Worm (Caenorhabditis elegans) whole organism, L2 larva: ENCODE results near the gene R74.8.
A peak's percentile ranks its signal among the peaks of the same experiment; 100 is the strongest.

Experiments
- F13H6.1 ChIP-seq: sonication (generic microtip); optimal IDR thresholded peaks from 2 replicates; lab custom pipeline; 2016; ENCODE audit warnings: missing genetic modification characterization, missing compliant biosample characterization
- Y55F3AM.14 ChIP-seq: fragments of 200-800 bp; sonication (Bioruptor generic); optimal IDR thresholded peaks from 2 replicates; lab custom pipeline; 2018; ENCODE audit warnings: mild to moderate bottlenecking, missing genetic modification characterization, missing compliant biosample characterization
- ZK546.5 ChIP-seq: sonication (generic microtip); optimal IDR thresholded peaks from 2 replicates; lab custom pipeline; 2017; ENCODE audit warnings: missing biosample characterization, missing genetic modification characterization
- alr-1 ChIP-seq: fragments of 150-350 bp; optimal IDR thresholded peaks from 2 replicates; lab custom pipeline; 2014; ENCODE audit warnings: missing biosample characterization, missing genetic modification characterization
- ama-1 ChIP-seq: fragments of 150-350 bp; optimal IDR thresholded peaks from 2 replicates; lab custom pipeline; 2018; ENCODE audit warnings: inconsistent platforms
- blmp-1 ChIP-seq: sonication (generic microtip); optimal IDR thresholded peaks from 2 replicates; lab custom pipeline; 2017; ENCODE audit warnings: missing genetic modification characterization, mild to moderate bottlenecking, missing compliant biosample characterization, antibody characterized with exemption, moderate library complexity; ENCODE audit not compliant: insufficient read depth
- ceh-16 ChIP-seq: fragments of 150-350 bp; optimal IDR thresholded peaks from 2 replicates; lab custom pipeline; 2014; ENCODE audit warnings: missing biosample characterization, missing genetic modification characterization
- crh-2 ChIP-seq: sonication (generic microtip); optimal IDR thresholded peaks from 2 replicates; lab custom pipeline; 2017; ENCODE audit warnings: missing biosample characterization, missing genetic modification characterization
- egl-27 ChIP-seq: sonication (generic microtip); optimal IDR thresholded peaks from 3 replicates; lab custom pipeline; 2017; ENCODE audit warnings: missing biosample characterization, missing genetic modification reagents, missing genetic modification characterization
- elt-1 ChIP-seq: fragments of 150-350 bp; optimal IDR thresholded peaks from 2 replicates; lab custom pipeline; 2014; ENCODE audit warnings: missing biosample characterization, missing genetic modification characterization
- elt-3 ChIP-seq: sonication (generic microtip); optimal IDR thresholded peaks from 2 replicates; lab custom pipeline; 2017; ENCODE audit warnings: missing biosample characterization, missing genetic modification characterization
- fos-1 ChIP-seq: fragments of 150-350 bp; optimal IDR thresholded peaks from 2 replicates; lab custom pipeline; 2014; ENCODE audit warnings: missing biosample characterization, missing genetic modification characterization
- gmeb-1 ChIP-seq: fragments of 150-350 bp; optimal IDR thresholded peaks from 2 replicates; lab custom pipeline; 2014; ENCODE audit warnings: missing biosample characterization, missing genetic modification characterization
- lin-11 ChIP-seq: fragments of 150-350 bp; sonication (generic microtip); optimal IDR thresholded peaks from 2 replicates; lab custom pipeline; 2014; ENCODE audit warnings: missing biosample characterization, missing genetic modification characterization, inconsistent platforms, mixed read lengths
- lin-13 ChIP-seq: fragments of 150-350 bp; optimal IDR thresholded peaks from 2 replicates; lab custom pipeline; 2014; ENCODE audit warnings: missing biosample characterization, missing genetic modification reagents, missing genetic modification characterization
- mdl-1 ChIP-seq, 2 experiments: fragments of 150-350 bp in 1 of 2; sonication (generic microtip) in 1 of 2; optimal IDR thresholded peaks; 2 replicates each; lab custom pipeline; 2017; ENCODE audit warnings: missing biosample characterization in 2 of 2, missing genetic modification characterization in 2 of 2
- nhr-10 ChIP-seq: sonication (generic microtip); optimal IDR thresholded peaks from 2 replicates; lab custom pipeline; 2017; ENCODE audit warnings: missing biosample characterization, missing genetic modification characterization
- nhr-11 ChIP-seq: fragments of 150-350 bp; optimal IDR thresholded peaks from 2 replicates; lab custom pipeline; 2014; ENCODE audit warnings: missing biosample characterization, missing genetic modification characterization
- nhr-129 ChIP-seq: fragments of 150-350 bp; optimal IDR thresholded peaks from 2 replicates; lab custom pipeline; 2014; ENCODE audit warnings: missing biosample characterization, missing genetic modification characterization
- nhr-23 ChIP-seq: fragments of 150-350 bp; optimal IDR thresholded peaks from 2 replicates; lab custom pipeline; 2014; ENCODE audit warnings: missing biosample characterization, missing genetic modification reagents, missing genetic modification characterization
- nhr-25 ChIP-seq: fragments of 150-350 bp; sonication (generic microtip); optimal IDR thresholded peaks from 3 replicates; lab custom pipeline; 2014; ENCODE audit warnings: missing biosample characterization, missing genetic modification characterization
- nhr-77 ChIP-seq: fragments of 150-350 bp; optimal IDR thresholded peaks from 2 replicates; lab custom pipeline; 2014; ENCODE audit warnings: missing biosample characterization, missing genetic modification characterization
- sma-3 ChIP-seq: sonication (generic microtip); optimal IDR thresholded peaks from 2 replicates; lab custom pipeline; 2016; ENCODE audit warnings: missing genetic modification reagents, missing genetic modification characterization, missing compliant biosample characterization
- sma-9 ChIP-seq, 2 experiments: fragments of 150-350 bp in 1 of 2; sonication (generic microtip) in 1 of 2; optimal IDR thresholded peaks; 2 replicates each; lab custom pipeline; 2014 to 2016; ENCODE audit warnings: missing genetic modification characterization in 2 of 2, mild to moderate bottlenecking in 1 of 2, missing biosample characterization in 1 of 2, missing compliant biosample characterization in 1 of 2, missing genetic modification reagents in 1 of 2, moderate library complexity in 1 of 2
- snpc-4 ChIP-seq: fragments of 150-350 bp; optimal IDR thresholded peaks from 2 replicates; lab custom pipeline; 2014; ENCODE audit warnings: missing biosample characterization, missing genetic modification characterization
- unc-55 ChIP-seq: fragments of 150-350 bp; sonication (generic microtip); optimal IDR thresholded peaks from 3 replicates; lab custom pipeline; 2014; ENCODE audit warnings: missing biosample characterization, missing genetic modification reagents, missing genetic modification characterization
- zag-1 ChIP-seq: fragments of 150-350 bp; optimal IDR thresholded peaks from 2 replicates; lab custom pipeline; 2014; ENCODE audit warnings: missing biosample characterization, missing genetic modification characterization
- ztf-11 ChIP-seq: sonication (generic microtip); optimal IDR thresholded peaks from 2 replicates; lab custom pipeline; 2017; ENCODE audit warnings: missing biosample characterization, missing genetic modification characterization
- ztf-4 ChIP-seq: fragments of 150-350 bp; optimal IDR thresholded peaks from 2 replicates; lab custom pipeline; 2014; ENCODE audit warnings: missing biosample characterization, missing genetic modification characterization

R74.8 gene

DNA sequence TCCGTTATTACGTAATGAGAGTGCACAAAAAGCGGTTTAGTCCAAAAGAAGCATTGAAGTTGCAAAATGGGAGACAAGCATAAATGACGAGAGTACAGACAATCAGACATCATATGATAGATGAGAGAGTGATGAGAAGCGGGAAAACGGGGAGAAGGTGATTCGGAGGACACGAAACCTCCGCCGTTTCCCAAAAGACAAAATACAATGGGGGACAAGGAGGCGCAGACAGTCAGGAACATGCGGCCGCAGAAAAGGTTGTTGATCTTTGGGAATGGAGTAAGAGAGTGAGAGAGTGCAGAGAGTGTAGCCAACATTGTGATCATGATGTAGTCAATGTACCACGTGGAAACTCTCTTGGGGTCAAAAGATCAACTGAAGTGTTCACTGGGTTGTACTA is 31.6 kb downstream of the R74.8 start (continued):
- TF ChIP-seq ZK546.5 (tag; lab: Kevin White, UChicago) (no peak), Y55F3AM.14 (peak; percentile 79), ztf-4 (peak; percentile 91), lin-11 (tag; lab: Kevin White, UChicago) (peak; percentile 74), snpc-4 (tag; lab: Kevin White, UChicago) (peak; percentile 25), gmeb-1 (tag; lab: Kevin White, UChicago) (peak; percentile 80)
- TF ChIP-seq, all 48 proteins: peak for 29

ce11 chrIII:4240126-4240525 is 34.0 kb downstream of the R74.8 start:
- TF ChIP-seq mdl-1 (tag; optimal IDR thresholded peaks at IDR 0.05; lab: Kevin White, UChicago): no peak
- TF ChIP-seq nhr-25 (tag; lab: Kevin White, UChicago): no peak
- TF ChIP-seq ceh-16 (tag; lab: Kevin White, UChicago): no peak
- TF ChIP-seq fos-1 (tag; lab: Kevin White, UChicago): peak; percentile 89
- TF ChIP-seq gmeb-1 (tag; lab: Kevin White, UChicago): peak; percentile 38
- TF ChIP-seq elt-3: no peak
- peak; percentile 32 for TF ChIP-seq sma-9 (GFP tag; optimal IDR thresholded peaks at IDR 0.05; lab: Kevin White, UChicago)
- no peak for TF ChIP-seq sma-9 (tag; optimal IDR thresholded peaks at IDR 0.05; lab: Kevin White, UChicago)
- TF ChIP-seq crh-2 (tag; lab: Kevin White, UChicago): peak; percentile 38

DNA sequence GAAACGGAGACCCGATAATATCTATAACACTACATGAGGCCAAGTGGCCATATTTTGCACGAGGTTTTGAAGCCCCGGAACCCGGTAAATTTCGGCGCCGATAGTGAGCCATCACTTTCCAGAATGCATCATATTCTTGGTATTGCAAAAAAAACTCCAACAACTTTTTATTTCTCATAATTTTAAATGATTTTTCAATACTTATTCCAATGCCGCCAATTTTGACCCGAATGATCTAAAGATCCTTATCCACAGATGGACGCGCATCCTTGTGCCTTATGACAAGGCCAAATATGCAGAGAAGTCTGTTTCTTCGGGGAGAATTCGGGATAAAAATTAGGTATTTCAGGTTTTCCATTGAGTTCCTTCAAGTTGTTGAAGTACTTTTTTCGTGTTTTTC is 35.1 kb downstream of the R74.8 start:
- no peak for TF ChIP-seq sma-3 (GFP tag; lab: Kevin White, UChicago)
- TF ChIP-seq, all 48 proteins: peak for 0

ce11 chrIII:4242225-4242862 is 36.3 kb downstream of the R74.8 start, which contains the start of gene F43C1.7:
Gene F43C1.7, minus strand, starts transcription at chrIII:4242575.
- TF ChIP-seq nhr-129 (peak; percentile 64), lin-13 (no peak)

DNA sequence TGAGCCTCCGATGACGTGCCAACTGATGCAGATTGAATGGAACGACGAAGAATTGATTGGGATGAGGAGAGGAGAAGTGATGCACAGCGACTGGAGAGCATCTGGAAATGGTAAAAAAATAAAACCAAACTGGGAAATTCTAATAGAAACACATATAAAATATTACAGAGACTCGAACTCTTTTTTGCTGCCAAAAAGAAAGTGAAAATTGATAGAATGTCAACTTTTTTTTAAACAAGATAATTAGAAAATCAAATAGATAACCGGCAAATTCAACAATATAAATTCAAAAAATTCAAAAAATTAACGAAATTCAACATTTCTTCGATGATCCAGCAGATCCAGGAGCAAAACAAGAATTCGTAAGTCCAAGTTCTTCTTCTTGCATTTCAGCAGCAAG is 37.4 kb downstream of the R74.8 start, which contains the start of gene mrpl-21:
Gene mrpl-21, minus strand, starts transcription at position 101 of the 400 bp plus-strand sequence.
- no peak for TF ChIP-seq nhr-25 (tag; lab: Kevin White, UChicago)

DNA sequence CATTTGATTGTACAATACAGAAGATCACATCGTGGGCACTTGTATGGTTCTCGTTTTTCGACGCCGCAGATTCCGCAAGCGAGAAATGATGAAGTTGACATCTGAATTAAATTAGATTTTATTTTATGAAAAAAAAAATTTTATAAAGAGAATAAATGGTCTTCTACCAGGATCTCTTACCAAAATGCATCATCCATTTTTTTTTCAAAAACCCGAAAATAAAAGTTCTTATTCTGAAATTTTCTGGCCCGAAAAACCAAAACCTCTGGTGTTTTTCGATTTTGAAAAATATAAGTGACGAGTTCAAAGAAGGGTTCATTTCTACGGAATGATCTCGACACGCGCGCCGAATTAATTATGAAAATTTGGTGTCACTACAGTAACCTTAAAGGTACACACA is 38.2 kb downstream of the R74.8 start, which contains the start of gene zhit-2:
Gene zhit-2, minus strand, starts transcription at position 101 of the 400 bp plus-strand sequence.
- no peak for TF ChIP-seq zag-1 (tag; lab: Kevin White, UChicago)
- TF ChIP-seq Y55F3AM.14: no peak
- no peak for TF ChIP-seq blmp-1
- TF ChIP-seq nhr-129: no peak

- TF ChIP-seq Y55F3AM.14: no peak
- TF ChIP-seq gmeb-1 (tag; lab: Kevin White, UChicago): no peak
- no peak for TF ChIP-seq ztf-4
- TF ChIP-seq F13H6.1 (tag; lab: Kevin White, UChicago): no peak
- TF ChIP-seq egl-27 (tag; lab: Kevin White, UChicago): no peak
- TF ChIP-seq nhr-77 (tag; lab: Kevin White, UChicago): no peak
- no peak for TF ChIP-seq ama-1
- TF ChIP-seq elt-1: no peak
- TF ChIP-seq nhr-11 (tag; lab: Kevin White, UChicago): no peak
- no peak for TF ChIP-seq ztf-11
- TF ChIP-seq nhr-129: no peak
- no peak for TF ChIP-seq blmp-1
- TF ChIP-seq alr-1 (tag; lab: Kevin White, UChicago): no peak
- TF ChIP-seq fos-1 (tag; lab: Kevin White, UChicago): no peak
- no peak for TF ChIP-seq nhr-10 (tag; lab: Kevin White, UChicago)
- TF ChIP-seq zag-1 (tag; lab: Kevin White, UChicago): no peak
- TF ChIP-seq unc-55 (GFP tag; lab: Kevin White, UChicago): no peak
- TF ChIP-seq mdl-1 (tag; optimal IDR thresholded peaks at IDR 0.05; lab: Kevin White, UChicago): no peak
- no peak for TF ChIP-seq lin-11 (tag; lab: Kevin White, UChicago)
- TF ChIP-seq nhr-23 (tag; lab: Kevin White, UChicago): no peak
These were observed 41.5 kb downstream of the R74.8 start, which contains the start of gene Y44F5A.1 for ce11 chrIII:4247571-4247970. Gene Y44F5A.1, minus strand, starts transcription at chrIII:4247671.
